Fruit fly (Drosophila melanogaster): ENCODE results near the gene CG17625.

dm6 chr3R:22698208-22698607 lies 11.6 kb downstream of the CG17625 start, which contains the start of gene Cyp6d4:
- TF ChIP-seq EcR (GFP tag; optimal IDR thresholded peaks at IDR 0.05) (no peak), CG13204 (GFP tag; optimal IDR thresholded peaks at IDR 0.05) (no peak)
